Worm (Caenorhabditis elegans) whole organism, late embryonic: ENCODE results near the gene C27D6.15.
"Not testable (repeated sequence)": the region's sequence is repeated elsewhere in the genome, so short reads cannot be mapped to it uniquely, and the experiment has no call there.

Experiments
- C38D4.7 ChIP-seq: fragments of 200-800 bp; sonication (Bioruptor generic); optimal IDR thresholded peaks from 2 replicates; lab custom pipeline; 2018; ENCODE audit warnings: mild to moderate bottlenecking, missing genetic modification characterization, moderate library complexity, missing compliant biosample characterization
- F13H6.1 ChIP-seq: sonication (generic microtip); optimal IDR thresholded peaks from 2 replicates; lab custom pipeline; 2016; ENCODE audit warnings: missing genetic modification characterization, missing compliant biosample characterization
- K09A11.1 ChIP-seq: sonication (generic microtip); optimal IDR thresholded peaks from 2 replicates; lab custom pipeline; 2017; ENCODE audit warnings: antibody characterized with exemption, mild to moderate bottlenecking, missing genetic modification characterization, missing compliant biosample characterization; ENCODE audit not compliant: insufficient read depth
- ceh-2 ChIP-seq: sonication (generic microtip); optimal IDR thresholded peaks from 2 replicates; lab custom pipeline; 2016; ENCODE audit warnings: missing genotype, missing genetic modification characterization, missing compliant biosample characterization
- ceh-24 ChIP-seq: sonication (generic microtip); optimal IDR thresholded peaks from 2 replicates; lab custom pipeline; 2016; ENCODE audit warnings: mild to moderate bottlenecking, missing genetic modification characterization, missing compliant biosample characterization
- ceh-45 ChIP-seq: fragments of 200-800 bp; sonication (Bioruptor generic); IDR thresholded peaks from 2 replicates; pipeline ENCODE4 v1.3.6; 2022; ENCODE audit warnings: missing genetic modification reagents, missing genetic modification characterization, missing compliant biosample characterization
- ceh-9 ChIP-seq: sonication (generic microtip); optimal IDR thresholded peaks from 2 replicates; lab custom pipeline; 2016; ENCODE audit warnings: mild to moderate bottlenecking, missing genetic modification characterization, inconsistent platforms, missing compliant biosample characterization
- dve-1 ChIP-seq: sonication (generic microtip); optimal IDR thresholded peaks from 2 replicates; lab custom pipeline; 2017; ENCODE audit warnings: antibody characterized with exemption, mild to moderate bottlenecking, missing genetic modification characterization, missing compliant biosample characterization
- elt-2 ChIP-seq: sonication (generic microtip); optimal IDR thresholded peaks from 2 replicates; lab custom pipeline; 2016; ENCODE audit warnings: missing genetic modification reagents, missing genetic modification characterization, missing compliant biosample characterization
- elt-4 ChIP-seq: sonication (generic microtip); optimal IDR thresholded peaks from 2 replicates; lab custom pipeline; 2016; ENCODE audit warnings: missing genetic modification characterization, missing compliant biosample characterization
- eyg-1 ChIP-seq: sonication (generic microtip); optimal IDR thresholded peaks from 2 replicates; lab custom pipeline; 2016; ENCODE audit warnings: missing genotype, missing genetic modification characterization, missing compliant biosample characterization
- fax-1 ChIP-seq: sonication (generic microtip); optimal IDR thresholded peaks from 2 replicates; lab custom pipeline; 2016; ENCODE audit warnings: missing genotype, missing genetic modification characterization, missing compliant biosample characterization
- fkh-10 ChIP-seq: fragments of 150-350 bp; optimal IDR thresholded peaks from 2 replicates; lab custom pipeline; 2014; ENCODE audit warnings: missing biosample characterization, missing genetic modification reagents, missing genetic modification characterization
- hlh-15 ChIP-seq: sonication (generic microtip); optimal IDR thresholded peaks from 2 replicates; lab custom pipeline; 2016; ENCODE audit warnings: missing genetic modification characterization, missing compliant biosample characterization
- lim-6 ChIP-seq: sonication (generic microtip); optimal IDR thresholded peaks from 2 replicates; lab custom pipeline; 2016; ENCODE audit warnings: missing genetic modification characterization, missing compliant biosample characterization
- mec-3 ChIP-seq: sonication (generic microtip); optimal IDR thresholded peaks from 2 replicates; lab custom pipeline; 2016; ENCODE audit warnings: borderline replicate concordance, missing genetic modification characterization, missing compliant biosample characterization
- nfya-1 ChIP-seq: sonication (generic microtip); optimal IDR thresholded peaks from 2 replicates; lab custom pipeline; 2017; ENCODE audit warnings: missing genetic modification characterization, mild to moderate bottlenecking, missing compliant biosample characterization, antibody characterized with exemption, moderate library complexity
- nhr-11 ChIP-seq: fragments of 150-350 bp; optimal IDR thresholded peaks from 2 replicates; lab custom pipeline; 2014; ENCODE audit warnings: missing biosample characterization, missing genetic modification characterization
- npax-4 ChIP-seq: sonication (generic microtip); optimal IDR thresholded peaks from 2 replicates; lab custom pipeline; 2016; ENCODE audit warnings: missing genetic modification characterization, missing compliant biosample characterization
- pag-3 ChIP-seq: sonication (generic microtip); optimal IDR thresholded peaks from 2 replicates; lab custom pipeline; 2016; ENCODE audit warnings: missing compliant biosample characterization, missing genetic modification characterization, borderline replicate concordance
- pax-1 ChIP-seq: fragments of 150-350 bp; optimal IDR thresholded peaks from 2 replicates; lab custom pipeline; 2014; ENCODE audit warnings: missing biosample characterization, missing genetic modification characterization
- pha-4 ChIP-seq: fragments of 150-350 bp; optimal IDR thresholded peaks from 2 replicates; lab custom pipeline; 2018; ENCODE audit warnings: missing biosample characterization, missing genetic modification reagents, missing genetic modification characterization
- pqm-1 ChIP-seq: sonication (generic microtip); optimal IDR thresholded peaks from 2 replicates; lab custom pipeline; 2016; ENCODE audit warnings: missing genetic modification characterization, missing compliant biosample characterization
- ref-2 ChIP-seq: sonication (generic microtip); optimal IDR thresholded peaks from 2 replicates; lab custom pipeline; 2016; ENCODE audit warnings: missing genetic modification characterization, missing compliant biosample characterization
- rnt-1 ChIP-seq: sonication (generic microtip); optimal IDR thresholded peaks from 2 replicates; lab custom pipeline; 2016; ENCODE audit warnings: missing genetic modification characterization, missing compliant biosample characterization
- sox-2 ChIP-seq: fragments of 200-800 bp; sonication (Bioruptor generic); IDR thresholded peaks from 2 replicates; pipeline ENCODE4 v1.3.6; 2022; ENCODE audit warnings: missing genetic modification reagents, missing genetic modification characterization, missing compliant biosample characterization
- sox-4 ChIP-seq: sonication (generic microtip); optimal IDR thresholded peaks from 2 replicates; lab custom pipeline; 2017; ENCODE audit warnings: mild to moderate bottlenecking, missing genetic modification characterization, inconsistent platforms, missing compliant biosample characterization
- syd-9 ChIP-seq: sonication (generic microtip); optimal IDR thresholded peaks from 2 replicates; lab custom pipeline; 2016; ENCODE audit warnings: mild to moderate bottlenecking, missing genetic modification characterization, moderate library complexity, missing compliant biosample characterization
- ttx-3 ChIP-seq: sonication (generic microtip); optimal IDR thresholded peaks from 2 replicates; lab custom pipeline; 2016; ENCODE audit warnings: missing genetic modification reagents, missing genetic modification characterization, missing compliant biosample characterization
- zip-5 ChIP-seq: sonication (generic microtip); optimal IDR thresholded peaks from 2 replicates; lab custom pipeline; 2016; ENCODE audit warnings: missing genetic modification characterization, missing compliant biosample characterization

The C27D6.15 gene

ce11 chrII:5156983-5157382 lies 14.7 kb upstream of the C27D6.15 start, which contains the start of gene msp-45:
TSS of gene msp-45 (minus strand) at chrII:5157083.
- TF ChIP-seq pha-4 (tag; lab: Kevin White, UChicago): no peak
- no peak for TF ChIP-seq elt-4 (tag; lab: Kevin White, UChicago)
- no peak for TF ChIP-seq ceh-9 (tag; lab: Kevin White, UChicago)
- no peak for TF ChIP-seq dve-1 (tag; lab: Kevin White, UChicago)
- TF ChIP-seq C38D4.7 (GFP tag; lab: Kevin White, UChicago): no peak
- TF ChIP-seq F13H6.1 (tag; lab: Kevin White, UChicago): no peak
- TF ChIP-seq ref-2 (tag; lab: Kevin White, UChicago): no peak
- no peak for TF ChIP-seq nfya-1
- TF ChIP-seq sox-2 (GFP tag; lab: Robert Waterston, UW): no peak
- TF ChIP-seq pag-3 (tag; lab: Kevin White, UChicago): no peak
- TF ChIP-seq mec-3 (tag; lab: Kevin White, UChicago): no peak
- no peak for TF ChIP-seq ceh-45 (GFP tag; lab: Robert Waterston, UW)
- no peak for TF ChIP-seq syd-9 (tag; lab: Kevin White, UChicago)
- TF ChIP-seq zip-5 (tag; lab: Kevin White, UChicago): no peak
- TF ChIP-seq fax-1 (tag; lab: Kevin White, UChicago): no peak
- TF ChIP-seq, all 69 proteins: peak for 0

ce11 chrII:5157525-5157924 lies 14.2 kb upstream of the C27D6.15 start, which contains the start of gene srb-13:
TSS of gene srb-13 (minus strand) at chrII:5157625.
- no peak for TF ChIP-seq pag-3 (tag; lab: Kevin White, UChicago)

ce11 chrII:5158774-5159173 lies 12.9 kb upstream of the C27D6.15 start, which contains the start of gene F58A6.9:
TSS of gene F58A6.9 (minus strand) at chrII:5158874.
- not testable (repeated sequence) for TF ChIP-seq lim-6, elt-2, elt-4 (tag; lab: Kevin White, UChicago)

- TF ChIP-seq pax-1 (tag; lab: Kevin White, UChicago): no peak
- no peak for TF ChIP-seq pqm-1 (tag; lab: Kevin White, UChicago)
- no peak for TF ChIP-seq rnt-1 (tag; lab: Kevin White, UChicago)
Observed at ce11 chrII:5161102-5161501, 10.6 kb upstream of the C27D6.15 start, which contains the start of gene C27D6.11. TSS of gene C27D6.11 (minus strand) at chrII:5161202.

ce11 chrII:5163283-5163682 lies 8.4 kb upstream of the C27D6.15 start, which contains the start of gene srb-5:
TSS of gene srb-5 (minus strand) at chrII:5163383.
- no peak for TF ChIP-seq K09A11.1
- TF ChIP-seq mec-3 (tag; lab: Kevin White, UChicago): no peak
- no peak for TF ChIP-seq fkh-10 (GFP tag; lab: Kevin White, UChicago)
- TF ChIP-seq ttx-3 (tag; lab: Kevin White, UChicago): no peak
- TF ChIP-seq pag-3 (tag; lab: Kevin White, UChicago): no peak
- TF ChIP-seq nhr-11 (tag; lab: Kevin White, UChicago): no peak
- no peak for TF ChIP-seq sox-4 (tag; lab: Kevin White, UChicago)

ce11 chrII:5166738-5167137 lies 5.0 kb upstream of the C27D6.15 start, which contains the start of gene srb-3:
TSS of gene srb-3 (minus strand) at chrII:5166838.
- TF ChIP-seq eyg-1 (tag; lab: Kevin White, UChicago) (no peak), elt-2 (tag; lab: Kevin White, UChicago) (no peak), pha-4 (tag; lab: Kevin White, UChicago) (no peak), fax-1 (tag; lab: Kevin White, UChicago) (no peak), ceh-9 (tag; lab: Kevin White, UChicago) (no peak), npax-4 (no peak), ceh-2 (tag; lab: Kevin White, UChicago) (no peak), ceh-24 (no peak), hlh-15 (tag; lab: Kevin White, UChicago) (no peak), mec-3 (tag; lab: Kevin White, UChicago) (no peak)
